Fruit fly (Drosophila melanogaster): ENCODE measurements around the gene TyrRII.

The TyrRII gene

dm6 chr3R:17700488-17701130 lies 35.8 kb upstream of the TyrRII start (continued):
- TF ChIP-seq Hr38 (GFP tag; optimal IDR thresholded peaks at IDR 0.05) (no peak), Sox102F (GFP tag; optimal IDR thresholded peaks at IDR 0.05) (peak; percentile 93), Eip93F (GFP tag; optimal IDR thresholded peaks at IDR 0.05) (peak; percentile 94), CG34406 (GFP tag; optimal IDR thresholded peaks at IDR 0.05) (peak; percentile 99), CG32006 (GFP tag; optimal IDR thresholded peaks at IDR 0.05) (peak; percentile 99), CG7368 (GFP tag; optimal IDR thresholded peaks at IDR 0.05) (peak; percentile 92), Gug (GFP tag; IDR thresholded peaks at IDR 0.05) (peak; percentile 97), CG6792 (GFP tag; optimal IDR thresholded peaks at IDR 0.05) (peak; percentile 98), net (GFP tag; optimal IDR thresholded peaks at IDR 0.05) (peak; percentile 96), ss (GFP tag; optimal IDR thresholded peaks at IDR 0.05) (peak; percentile 97 to 98), cyc (GFP tag; optimal IDR thresholded peaks at IDR 0.05) (peak; percentile 88), CG8632 (GFP tag; optimal IDR thresholded peaks at IDR 0.05) (peak; percentile 99), CG6808 (GFP tag; optimal IDR thresholded peaks at IDR 0.05) (peak; percentile 97), Sox14 (GFP tag; optimal IDR thresholded peaks at IDR 0.05) (peak; percentile 80), pdm3 (GFP tag; optimal IDR thresholded peaks at IDR 0.05) (peak; percentile 92), Met (GFP tag; optimal IDR thresholded peaks at IDR 0.05) (peak; percentile 94), topi (GFP tag; optimal IDR thresholded peaks at IDR 0.05) (peak; percentile 91), Eip78C (GFP tag) (peak; percentile 98), CG31627 (GFP tag; optimal IDR thresholded peaks at IDR 0.05) (peak; percentile 87), dac (GFP tag; optimal IDR thresholded peaks at IDR 0.05) (peak; percentile 89), CG8119 (GFP tag; IDR thresholded peaks at IDR 0.05) (peak; percentile 99), CG3919 (GFP tag; optimal IDR thresholded peaks at IDR 0.05) (peak; percentile 96), CG8319 (GFP tag; optimal IDR thresholded peaks at IDR 0.05) (peak; percentile 96), spab (GFP tag; optimal IDR thresholded peaks at IDR 0.05) (peak; percentile 97), acj6 (GFP tag; optimal IDR thresholded peaks at IDR 0.05) (peak; percentile 98), Lpt (GFP tag; optimal IDR thresholded peaks at IDR 0.05) (peak; percentile 44), Sox15 (GFP tag; optimal IDR thresholded peaks at IDR 0.05) (peak; percentile 96), Ets21C (GFP tag; optimal IDR thresholded peaks at IDR 0.05) (peak; percentile 80), CG10631 (GFP tag; optimal IDR thresholded peaks at IDR 0.05) (peak; percentile 99), CG1621 (tag; optimal IDR thresholded peaks at IDR 0.05) (peak; percentile 83), vri (GFP tag; optimal IDR thresholded peaks at IDR 0.05) (peak; percentile 84), achi (GFP tag; optimal IDR thresholded peaks at IDR 0.05) (peak; percentile 98), CG6854 (GFP tag; optimal IDR thresholded peaks at IDR 0.05) (peak; percentile 83), fd59A (GFP tag; optimal IDR thresholded peaks at IDR 0.05) (peak; percentile 91), Blimp-1 (GFP tag; optimal IDR thresholded peaks at IDR 0.05) (peak; percentile 95), CG11294 (GFP tag; IDR thresholded peaks at IDR 0.05) (peak; percentile 98), Hr4 (GFP tag; optimal IDR thresholded peaks at IDR 0.05) (peak; percentile 94), fd85E (GFP tag; optimal IDR thresholded peaks at IDR 0.05) (peak; percentile 76), CG3032 (tag; optimal IDR thresholded peaks at IDR 0.05) (peak; percentile 99), fkh (GFP tag; optimal IDR thresholded peaks at IDR 0.05) (peak; percentile 82)

- TF ChIP-seq CG3032 (tag; optimal IDR thresholded peaks at IDR 0.05) (peak; percentile 8), Eip78C (GFP tag) (peak; percentile 76), CG6808 (GFP tag; optimal IDR thresholded peaks at IDR 0.05) (peak; percentile 5), cyc (GFP tag; optimal IDR thresholded peaks at IDR 0.05) (peak; percentile 4), svp (GFP tag) (peak; percentile 38), CG11902 (GFP tag; optimal IDR thresholded peaks at IDR 0.05) (no peak), Ets96B (tag; optimal IDR thresholded peaks at IDR 0.05) (peak; percentile 20), dsx (GFP tag; optimal IDR thresholded peaks at IDR 0.05; ENCODE audit: poor library complexity, severe bottlenecking) (peak; percentile 40), Eip93F (GFP tag; optimal IDR thresholded peaks at IDR 0.05) (peak; percentile 21), CG11294 (GFP tag; IDR thresholded peaks at IDR 0.05) (0 out of 2 replicates have a peak, but pooled peaks have one; percentile 31), pdm3 (GFP tag; optimal IDR thresholded peaks at IDR 0.05) (no peak), ss (GFP tag; optimal IDR thresholded peaks at IDR 0.05) (peak; percentile 31 to 38), CG7368 (GFP tag; optimal IDR thresholded peaks at IDR 0.05) (no peak), fkh (GFP tag; optimal IDR thresholded peaks at IDR 0.05) (peak; percentile 39), CG6792 (GFP tag; optimal IDR thresholded peaks at IDR 0.05) (peak; percentile 6), lz (GFP tag; optimal IDR thresholded peaks at IDR 0.05) (no peak), CG6854 (GFP tag; optimal IDR thresholded peaks at IDR 0.05) (peak; percentile 71), Sox14 (GFP tag; optimal IDR thresholded peaks at IDR 0.05) (peak; percentile 68), CG3919 (GFP tag; optimal IDR thresholded peaks at IDR 0.05) (peak; percentile 2), CG8119 (GFP tag; IDR thresholded peaks at IDR 0.05) (0 out of 3 replicates have a peak, but pooled peaks have one; percentile 8), Eip75B (GFP tag; optimal IDR thresholded peaks at IDR 0.05) (no peak), vri (GFP tag; optimal IDR thresholded peaks at IDR 0.05) (peak; percentile 60), salr (GFP tag; optimal IDR thresholded peaks at IDR 0.05) (peak in 1 of 2 experiments; percentile 42), Lpt (GFP tag; optimal IDR thresholded peaks at IDR 0.05) (peak; percentile 53), CG6163 (GFP tag; IDR thresholded peaks at IDR 0.05) (peak; percentile 53)
Measured at dm6 chr3R:17701131-17701593, 35.2 kb upstream of the TyrRII start.
